Comparison of ENCODE assay signal across 5 fruit fly cellular contexts in the genomic region with DNA sequence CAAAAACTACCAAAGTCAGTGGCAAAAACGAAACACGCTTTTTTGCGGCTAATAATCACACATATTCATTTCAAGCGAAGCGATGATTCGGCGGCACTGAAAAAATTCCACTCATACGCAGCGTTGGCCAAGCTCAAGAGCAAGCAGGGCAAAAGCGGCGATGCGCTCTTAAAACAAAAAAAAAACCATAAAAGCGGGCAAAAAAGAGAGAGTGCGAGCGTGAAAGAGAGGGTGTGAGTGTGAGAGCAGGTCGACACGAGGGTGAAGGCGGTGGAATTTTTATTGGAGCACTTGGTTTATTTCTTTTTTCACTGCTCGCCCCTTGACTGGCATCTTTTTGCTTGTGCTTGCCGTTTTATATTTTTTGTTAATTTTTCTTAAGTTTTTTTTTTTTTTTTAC.
A peak's percentile ranks its signal among the peaks of the same experiment; 100 is the strongest.
TF ChIP-seq lines count a peak whose summit lies in the region.

No protein-coding gene starts in this region.

- TF ChIP-seq CTCF in whole organism, embryonic (GFP tag; optimal IDR thresholded peaks at IDR 0.05; lab: Kevin White, UChicago), result no peak

TF ChIP-seq in whole organism, adult, 20 proteins besides CTCF, POLR2A, EP300 and RAD21:
- no peak for TF ChIP-seq Crg-1 (GFP tag; optimal IDR thresholded peaks at IDR 0.05; lab: Kevin White, UChicago)
- peak; percentile 18 for TF ChIP-seq kay (GFP tag; lab: Kevin White, UChicago; ENCODE audit: borderline replicate concordance)

TF ChIP-seq in whole organism, embryonic, 481 proteins besides CTCF, POLR2A, EP300 and RAD21:
- no peak for TF ChIP-seq Hsf (GFP tag; optimal IDR thresholded peaks at IDR 0.05; lab: Kevin White, UChicago)
- TF ChIP-seq CG12391 (tag; optimal IDR thresholded peaks at IDR 0.05; lab: Kevin White, UChicago), result no peak
- peak; percentile 86 for TF ChIP-seq Nf-YC (tag; optimal IDR thresholded peaks at IDR 0.05; lab: Kevin White, UChicago)
- TF ChIP-seq dysf (GFP tag; IDR thresholded peaks at IDR 0.05; lab: Robert Waterston, UW), result no peak
- TF ChIP-seq CG1832 (GFP tag; optimal IDR thresholded peaks at IDR 0.05; lab: Kevin White, UChicago), result peak; percentile 43
- 0 out of 2 replicates have a peak, but pooled peaks have one; percentile 8 for TF ChIP-seq Nf-YA (GFP tag; IDR thresholded peaks at IDR 0.05; lab: Robert Waterston, UW)
- TF ChIP-seq CG10321 (GFP tag; IDR thresholded peaks at IDR 0.05; lab: Robert Waterston, UW), result peak; percentile 63; the same call in 1 of the 2 replicates
- no peak for TF ChIP-seq Mes4 (GFP tag; optimal IDR thresholded peaks at IDR 0.05; lab: Kevin White, UChicago)
- TF ChIP-seq Trl (optimal IDR thresholded peaks at IDR 0.05; lab: Kevin White, UChicago), result peak; percentile 62 to 73
- no peak for TF ChIP-seq Trl (GFP tag; optimal IDR thresholded peaks at IDR 0.05; lab: Kevin White, UChicago)
- no peak for TF ChIP-seq ro (GFP tag; IDR thresholded peaks at IDR 0.05; lab: Robert Waterston, UW)
- peak; percentile 89 for TF ChIP-seq Nf-YB (GFP tag; optimal IDR thresholded peaks at IDR 0.05; lab: Kevin White, UChicago)
- 0 out of 2 replicates have a peak, but pooled peaks have one; percentile 20 for TF ChIP-seq sna (GFP tag; IDR thresholded peaks at IDR 0.05; lab: Robert Waterston, UW; ENCODE audit: partially characterized antibody)
- TF ChIP-seq sqz (GFP tag; optimal IDR thresholded peaks at IDR 0.05; lab: Kevin White, UChicago), result peak; percentile 51
- TF ChIP-seq CG16815 (GFP tag; optimal IDR thresholded peaks at IDR 0.05; lab: Kevin White, UChicago), result no peak
- TF ChIP-seq CG3163 (GFP tag; optimal IDR thresholded peaks at IDR 0.05; lab: Kevin White, UChicago), result peak; percentile 94
- TF ChIP-seq z (GFP tag; IDR thresholded peaks at IDR 0.05; lab: Robert Waterston, UW), result peak; percentile 93
- TF ChIP-seq Drgx (GFP tag; IDR thresholded peaks at IDR 0.05; lab: Robert Waterston, UW), result 0 out of 2 replicates have a peak, but pooled peaks have one; percentile 10
- no peak for TF ChIP-seq tgo (GFP tag; IDR thresholded peaks at IDR 0.05; lab: Robert Waterston, UW)

TF ChIP-seq in whole organism, prepupa, 60 proteins besides CTCF, POLR2A, EP300 and RAD21 (continues in another document):
- TF ChIP-seq ss (GFP tag; optimal IDR thresholded peaks at IDR 0.05; lab: Kevin White, UChicago) (peak in 1 of 2 experiments; percentile 48), OdsH (GFP tag; optimal IDR thresholded peaks at IDR 0.05; lab: Kevin White, UChicago) (no peak), net (GFP tag; optimal IDR thresholded peaks at IDR 0.05; lab: Kevin White, UChicago) (peak; percentile 32), CG10631 (GFP tag; optimal IDR thresholded peaks at IDR 0.05; lab: Kevin White, UChicago) (no peak), CG6792 (GFP tag; optimal IDR thresholded peaks at IDR 0.05; lab: Kevin White, UChicago) (no peak), svp (GFP tag; lab: Kevin White, UChicago) (no peak), Eip93F (GFP tag; optimal IDR thresholded peaks at IDR 0.05; lab: Kevin White, UChicago) (no peak), fkh (GFP tag; optimal IDR thresholded peaks at IDR 0.05; lab: Kevin White, UChicago) (no peak), Sox102F (GFP tag; optimal IDR thresholded peaks at IDR 0.05; lab: Kevin White, UChicago) (no peak), CG9139 (GFP tag; optimal IDR thresholded peaks at IDR 0.05; lab: Kevin White, UChicago) (peak; percentile 8), Gug (GFP tag; IDR thresholded peaks at IDR 0.05; lab: Robert Waterston, UW) (no peak), CG7368 (GFP tag; optimal IDR thresholded peaks at IDR 0.05; lab: Kevin White, UChicago) (no peak), Sox15 (GFP tag; optimal IDR thresholded peaks at IDR 0.05; lab: Kevin White, UChicago) (no peak), CG15336 (GFP tag; IDR thresholded peaks at IDR 0.05; lab: Robert Waterston, UW) (no peak), Eip78C (GFP tag; lab: Kevin White, UChicago) (no peak), CG6276 (GFP tag; optimal IDR thresholded peaks at IDR 0.05; lab: Kevin White, UChicago) (no peak), CG11762 (GFP tag; optimal IDR thresholded peaks at IDR 0.05; lab: Kevin White, UChicago; ENCODE audit: insufficient read depth) (no peak), CG3032 (tag; optimal IDR thresholded peaks at IDR 0.05; lab: Kevin White, UChicago) (no peak), Blimp-1 (GFP tag; optimal IDR thresholded peaks at IDR 0.05; lab: Kevin White, UChicago) (no peak), lz (GFP tag; optimal IDR thresholded peaks at IDR 0.05; lab: Kevin White, UChicago) (no peak), CG4318 (GFP tag; optimal IDR thresholded peaks at IDR 0.05; lab: Kevin White, UChicago) (no peak), CG11902 (GFP tag; optimal IDR thresholded peaks at IDR 0.05; lab: Kevin White, UChicago) (no peak), esn (GFP tag; optimal IDR thresholded peaks at IDR 0.05; lab: Kevin White, UChicago) (no peak), Eip75B (GFP tag; optimal IDR thresholded peaks at IDR 0.05; lab: Kevin White, UChicago) (no peak)

TF ChIP-seq in whole organism, pupa, 21 proteins besides CTCF, POLR2A, EP300 and RAD21:
- TF ChIP-seq rn (GFP tag; IDR thresholded peaks at IDR 0.05; lab: Robert Waterston, UW), result peak; percentile 69; the same call in 1 of the 2 replicates
- TF ChIP-seq CG17806 (tag; optimal IDR thresholded peaks at IDR 0.05; lab: Kevin White, UChicago), result no peak
- no peak for TF ChIP-seq CG8301 (tag; optimal IDR thresholded peaks at IDR 0.05; lab: Kevin White, UChicago)
- no peak for TF ChIP-seq CG9948 (tag; optimal IDR thresholded peaks at IDR 0.05; lab: Kevin White, UChicago)
- peak; percentile 27 for TF ChIP-seq Pif1B (GFP tag; optimal IDR thresholded peaks at IDR 0.05; lab: Kevin White, UChicago)
- TF ChIP-seq CG4496 (GFP tag; IDR thresholded peaks at IDR 0.05; lab: Robert Waterston, UW), result peak; percentile 59; the same call in 2 of the 3 replicates
- no peak for TF ChIP-seq CG13204 (GFP tag; optimal IDR thresholded peaks at IDR 0.05; lab: Kevin White, UChicago)
- no peak for TF ChIP-seq CG8159 (tag; optimal IDR thresholded peaks at IDR 0.05; lab: Kevin White, UChicago)
- TF ChIP-seq Snoo (tag; optimal IDR thresholded peaks at IDR 0.05; lab: Kevin White, UChicago), result no peak
- no peak for TF ChIP-seq CG15710 (tag; optimal IDR thresholded peaks at IDR 0.05; lab: Kevin White, UChicago)
- no peak for TF ChIP-seq gl (tag; optimal IDR thresholded peaks at IDR 0.05; lab: Kevin White, UChicago)
- peak; percentile 34; the same call in 1 of the 2 replicates for TF ChIP-seq CG32121 (GFP tag; IDR thresholded peaks at IDR 0.05; lab: Robert Waterston, UW)
- TF ChIP-seq Pif1A (GFP tag; optimal IDR thresholded peaks at IDR 0.05; lab: Kevin White, UChicago), result peak; percentile 58
- no peak for TF ChIP-seq D1 (tag; optimal IDR thresholded peaks at IDR 0.05; lab: Kevin White, UChicago)
- TF ChIP-seq Ets98B (GFP tag; IDR thresholded peaks at IDR 0.05; lab: Robert Waterston, UW), result peak; percentile 47; the same call in 1 of the 2 replicates
- TF ChIP-seq CG14655 (GFP tag; optimal IDR thresholded peaks at IDR 0.05; lab: Kevin White, UChicago), result no peak
- TF ChIP-seq EcR (GFP tag; optimal IDR thresholded peaks at IDR 0.05; lab: Kevin White, UChicago), result no peak
- no peak for TF ChIP-seq fd96Ca (GFP tag; IDR thresholded peaks at IDR 0.05; lab: Robert Waterston, UW)
- no peak for TF ChIP-seq CG12605 (GFP tag; IDR thresholded peaks at IDR 0.05; lab: Robert Waterston, UW)
- no peak for TF ChIP-seq CG10348 (GFP tag; IDR thresholded peaks at IDR 0.05; lab: Robert Waterston, UW)
- peak; percentile 12 for TF ChIP-seq CG34367 (tag; optimal IDR thresholded peaks at IDR 0.05; lab: Kevin White, UChicago)

TF ChIP-seq in whole organism, wandering third instar larva, 38 proteins besides CTCF, POLR2A, EP300 and RAD21:
- peak in 1 of 2 experiments; percentile 22 for TF ChIP-seq dl (GFP tag; optimal IDR thresholded peaks at IDR 0.05; lab: Kevin White, UChicago; ENCODE audit: insufficient read depth in 1 of 2, partially characterized antibody in 2 of 2)
- TF ChIP-seq lola (GFP tag; optimal IDR thresholded peaks at IDR 0.05; lab: Kevin White, UChicago), result no peak
- peak; percentile 73 for TF ChIP-seq jim (GFP tag; optimal IDR thresholded peaks at IDR 0.05; lab: Kevin White, UChicago)
